Worm (Caenorhabditis elegans) whole organism, L1 larva: Measurements from ENCODE around the gene hrpu-1.

Experiments
- C04F5.9 ChIP-seq: sonication (generic microtip); optimal IDR thresholded peaks from 2 replicates; lab custom pipeline; 2016; ENCODE audit warnings: missing genetic modification characterization, missing compliant biosample characterization
- C34B4.2 ChIP-seq: sonication (generic microtip); optimal IDR thresholded peaks from 2 replicates; lab custom pipeline; 2017; ENCODE audit warnings: mild to moderate bottlenecking, missing genetic modification characterization, missing compliant biosample characterization
- Y116A8C.19 ChIP-seq: sonication (generic microtip); optimal IDR thresholded peaks from 2 replicates; lab custom pipeline; 2016; ENCODE audit warnings: missing compliant biosample characterization, missing genetic modification characterization, borderline replicate concordance
- alr-1 ChIP-seq: fragments of 200-800 bp; sonication (Bioruptor generic); optimal IDR thresholded peaks from 2 replicates; lab custom pipeline; 2018; ENCODE audit warnings: borderline replicate concordance, mild to moderate bottlenecking, missing genetic modification characterization, missing compliant biosample characterization
- ceh-90 ChIP-seq: sonication (generic microtip); optimal IDR thresholded peaks from 2 replicates; lab custom pipeline; 2016; ENCODE audit warnings: missing genetic modification characterization, missing compliant biosample characterization
- dsc-1 ChIP-seq: sonication (generic microtip); optimal IDR thresholded peaks from 2 replicates; lab custom pipeline; 2016; ENCODE audit warnings: mild to moderate bottlenecking, missing genetic modification characterization, missing compliant biosample characterization
- efl-1 ChIP-seq, 4 experiments: fragments of 150-350 bp; optimal IDR thresholded peaks in 3 of 4; peaks in 1 of 4; 1 replicate in 1 of 4; 2 replicates in 3 of 4; lab custom pipeline; 2014; ENCODE audit warnings: missing biosample characterization in 2 of 4, missing genetic modification characterization in 2 of 4, missing genetic modification reagents in 2 of 4
- elt-2 ChIP-seq: sonication (generic microtip); optimal IDR thresholded peaks from 2 replicates; lab custom pipeline; 2016; ENCODE audit warnings: missing genetic modification characterization, mild to moderate bottlenecking, inconsistent platforms, missing compliant biosample characterization, missing genetic modification reagents
- fkh-8 ChIP-seq: sonication (generic microtip); optimal IDR thresholded peaks from 2 replicates; lab custom pipeline; 2016; ENCODE audit warnings: mild to moderate bottlenecking, missing genetic modification characterization, missing compliant biosample characterization
- grh-1 ChIP-seq: fragments of 200-800 bp; sonication (Bioruptor generic); IDR thresholded peaks from 2 replicates; pipeline ENCODE4 v1.3.6; 2022; ENCODE audit warnings: missing genetic modification reagents, missing genetic modification characterization, missing compliant biosample characterization
- hpl-2 ChIP-seq: fragments of 150-350 bp; optimal IDR thresholded peaks from 2 replicates; lab custom pipeline; 2014; ENCODE audit warnings: missing biosample characterization, missing genetic modification reagents, missing genetic modification characterization
- lin-35 ChIP-seq, 2 experiments: fragments of 150-350 bp; optimal IDR thresholded peaks; 2 replicates each; lab custom pipeline; 2014; ENCODE audit warnings: missing biosample characterization in 2 of 2, missing genetic modification characterization in 2 of 2, missing genetic modification reagents in 2 of 2
- lin-39 ChIP-seq: fragments of 150-350 bp; optimal IDR thresholded peaks from 2 replicates; lab custom pipeline; 2014; ENCODE audit warnings: missing biosample characterization, missing genetic modification reagents, missing genetic modification characterization
- lir-3 ChIP-seq: sonication (generic microtip); optimal IDR thresholded peaks from 2 replicates; lab custom pipeline; 2016; ENCODE audit warnings: mild to moderate bottlenecking, missing genetic modification characterization, moderate library complexity, missing compliant biosample characterization; ENCODE audit not compliant: poor library complexity
- lsy-2 ChIP-seq, 2 experiments: fragments of 150-350 bp; optimal IDR thresholded peaks; 2 replicates each; lab custom pipeline; 2014; ENCODE audit warnings: missing biosample characterization in 2 of 2, missing genetic modification characterization in 2 of 2
- mab-9 ChIP-seq: fragments of 200-800 bp; sonication (Bioruptor generic); IDR thresholded peaks from 2 replicates; pipeline ENCODE4 v1.3.6; 2022; ENCODE audit warnings: missing genetic modification reagents, missing genetic modification characterization, missing compliant biosample characterization
- nhr-19 ChIP-seq: fragments of 200-800 bp; sonication (Bioruptor generic); conservative IDR thresholded peaks from 2 replicates; pipeline ENCODE4 v1.3.6; 2022; ENCODE audit warnings: missing genetic modification characterization, missing compliant biosample characterization
- nhr-237 ChIP-seq: fragments of 150-350 bp; optimal IDR thresholded peaks from 2 replicates; lab custom pipeline; 2014; ENCODE audit warnings: missing biosample characterization, missing genetic modification characterization
- nhr-47 ChIP-seq: sonication (generic microtip); optimal IDR thresholded peaks from 2 replicates; lab custom pipeline; 2016; ENCODE audit warnings: mild to moderate bottlenecking, missing genetic modification characterization, moderate library complexity, missing compliant biosample characterization
- nhr-76 ChIP-seq: sonication (generic microtip); optimal IDR thresholded peaks from 2 replicates; lab custom pipeline; 2017; ENCODE audit warnings: missing biosample characterization, missing genetic modification characterization
- nhr-77 ChIP-seq: fragments of 150-350 bp; optimal IDR thresholded peaks from 2 replicates; lab custom pipeline; 2014; ENCODE audit warnings: missing biosample characterization, missing genetic modification characterization
- nhr-84 ChIP-seq: sonication (generic microtip); optimal IDR thresholded peaks from 2 replicates; lab custom pipeline; 2017; ENCODE audit warnings: missing biosample characterization, missing genetic modification characterization
- nhr-85 ChIP-seq: sonication (generic microtip); peaks from one replicate; lab custom pipeline; 2016; ENCODE audit warnings: missing genetic modification characterization, inconsistent platforms, missing compliant biosample characterization
- pag-3 ChIP-seq: sonication (generic microtip); optimal IDR thresholded peaks from 2 replicates; lab custom pipeline; 2017; ENCODE audit warnings: missing genetic modification characterization, mild to moderate bottlenecking, missing compliant biosample characterization, antibody characterized with exemption, borderline replicate concordance; ENCODE audit not compliant: insufficient read depth
- skn-1 ChIP-seq: fragments of 150-350 bp; optimal IDR thresholded peaks from 2 replicates; lab custom pipeline; 2014; ENCODE audit warnings: missing biosample characterization, missing genetic modification characterization
- snpc-4 ChIP-seq: fragments of 150-350 bp; optimal IDR thresholded peaks from 2 replicates; lab custom pipeline; 2014; ENCODE audit warnings: missing biosample characterization, missing genetic modification characterization
- swsn-7 ChIP-seq: sonication (generic microtip); optimal IDR thresholded peaks from 2 replicates; lab custom pipeline; 2016; ENCODE audit warnings: missing genetic modification characterization, missing compliant biosample characterization
- tlp-1 ChIP-seq: fragments of 150-350 bp; optimal IDR thresholded peaks from 2 replicates; lab custom pipeline; 2014; ENCODE audit warnings: missing biosample characterization, missing genetic modification characterization
- unc-62 ChIP-seq: fragments of 150-350 bp; optimal IDR thresholded peaks from 2 replicates; lab custom pipeline; 2014; ENCODE audit warnings: missing biosample characterization, missing genetic modification reagents, missing genetic modification characterization
- unc-86 ChIP-seq: sonication (generic microtip); optimal IDR thresholded peaks from 2 replicates; lab custom pipeline; 2016; ENCODE audit warnings: missing genetic modification characterization, missing compliant biosample characterization
- unc-98 ChIP-seq: fragments of 200-800 bp; sonication (Bioruptor generic); IDR thresholded peaks from 2 replicates; pipeline ENCODE4 v1.3.6; 2022; ENCODE audit warnings: missing genetic modification characterization, missing compliant biosample characterization
- vab-15 ChIP-seq: sonication (generic microtip); optimal IDR thresholded peaks from 2 replicates; lab custom pipeline; 2017; ENCODE audit warnings: missing genotype, mild to moderate bottlenecking, missing genetic modification characterization, missing compliant biosample characterization

Gene hrpu-1

ce11 chrIV:15056081-15056586 is 16.7 kb downstream of the hrpu-1 start, which contains the start of gene Y41E3.19:
Gene Y41E3.19, plus strand, starts transcription at chrIV:15056131.
- TF ChIP-seq snpc-4 (tag; lab: Kevin White, UChicago), result no peak
- no peak for TF ChIP-seq efl-1 (optimal IDR thresholded peaks at IDR 0.05; lab: Kevin White, UChicago)
- TF ChIP-seq efl-1 (GFP tag; optimal IDR thresholded peaks at IDR 0.05 in 1 of 2; lab: Kevin White, UChicago), result peak in 1 of 2 experiments; percentile 2

- TF ChIP-seq lsy-2 (tag; optimal IDR thresholded peaks at IDR 0.05; lab: Kevin White, UChicago), result no peak
- TF ChIP-seq nhr-76 (tag; lab: Kevin White, UChicago), result no peak
- TF ChIP-seq nhr-85 (tag; lab: Kevin White, UChicago), result no peak
- no peak for TF ChIP-seq fkh-8 (tag; lab: Kevin White, UChicago)
- no peak for TF ChIP-seq nhr-237 (tag; lab: Kevin White, UChicago)
- TF ChIP-seq lir-3 (tag; lab: Kevin White, UChicago), result no peak
- no peak for TF ChIP-seq swsn-7
- TF ChIP-seq Y116A8C.19 (tag; lab: Kevin White, UChicago), result no peak
- no peak for TF ChIP-seq vab-15 (tag; lab: Kevin White, UChicago)
- TF ChIP-seq mab-9, result no peak
- TF ChIP-seq C04F5.9 (tag; lab: Kevin White, UChicago), result no peak
- no peak for TF ChIP-seq alr-1 (tag; lab: Kevin White, UChicago)
These were observed 18.6 kb downstream of the hrpu-1 start, which contains the start of gene Y41E3.13 for ce11 chrIV:15057994-15058393. Gene Y41E3.13, plus strand, starts transcription at chrIV:15058294.

- TF ChIP-seq unc-98, result peak; percentile 78
- TF ChIP-seq, all 84 proteins: peak for 1; not testable (repeated sequence) for 83
These were observed 19.7 kb downstream of the hrpu-1 start for ce11 chrIV:15059150-15059549.

ce11 chrIV:15063789-15064188 is 24.4 kb downstream of the hrpu-1 start:
- TF ChIP-seq nhr-19 (GFP tag; lab: Robert Waterston, UW) (no peak), snpc-4 (tag; lab: Kevin White, UChicago) (no peak), efl-1 (optimal IDR thresholded peaks at IDR 0.05; lab: Kevin White, UChicago) (no peak), efl-1 (GFP tag; optimal IDR thresholded peaks at IDR 0.05 in 1 of 2; lab: Kevin White, UChicago) (no peak), nhr-77 (tag; lab: Kevin White, UChicago) (no peak), unc-86 (tag; lab: Kevin White, UChicago) (no peak), tlp-1 (tag; lab: Kevin White, UChicago) (no peak), lin-35 (GFP tag; optimal IDR thresholded peaks at IDR 0.05; lab: Kevin White, UChicago) (no peak), hpl-2 (GFP tag; lab: Kevin White, UChicago) (no peak)
- TF ChIP-seq, all 84 proteins: peak for 0

ce11 chrIV:15065653-15066052 is 26.2 kb downstream of the hrpu-1 start, which contains the start of gene Y41E3.18:
Gene Y41E3.18, minus strand, starts transcription at chrIV:15065753.
- no peak for TF ChIP-seq nhr-47 (tag; lab: Kevin White, UChicago)

ce11 chrIV:15068818-15069217 is 29.4 kb downstream of the hrpu-1 start, which contains the start of gene srt-48:
Gene srt-48, minus strand, starts transcription at chrIV:15068918.
- TF ChIP-seq skn-1 (tag; lab: Kevin White, UChicago) (no peak), Y116A8C.19 (tag; lab: Kevin White, UChicago) (no peak), elt-2 (tag; lab: Kevin White, UChicago) (no peak), lin-39 (tag; lab: Kevin White, UChicago) (no peak), C34B4.2 (no peak), nhr-84 (tag; lab: Kevin White, UChicago) (no peak), grh-1 (no peak), nhr-77 (tag; lab: Kevin White, UChicago) (no peak), ceh-90 (tag; lab: Kevin White, UChicago) (no peak), unc-62 (no peak), dsc-1 (tag; lab: Kevin White, UChicago) (no peak), pag-3 (no peak)
